Worm (Caenorhabditis elegans): ENCODE data around the gene rab-35.

rab-35 gene

DNA sequence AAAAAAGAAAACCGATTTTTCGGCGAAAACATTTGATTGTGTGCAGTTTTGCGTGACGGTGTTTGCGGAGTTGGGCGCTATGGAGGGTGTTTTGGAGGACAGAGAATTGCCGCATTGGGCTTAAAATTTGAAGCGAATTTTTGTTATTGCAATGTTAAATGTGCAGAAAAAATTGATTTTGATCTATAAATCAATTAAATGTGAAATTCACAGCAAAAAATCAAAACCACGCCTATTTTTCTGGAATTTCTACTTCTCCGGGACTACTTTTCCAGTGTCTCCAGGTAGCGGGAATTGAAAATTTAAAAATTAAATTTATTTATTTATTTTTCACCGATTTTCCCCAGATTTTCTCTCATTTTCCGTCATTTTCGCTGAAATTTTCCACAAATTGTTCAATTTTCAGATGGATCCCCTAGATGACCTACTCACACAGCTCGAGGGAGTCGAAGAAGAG, 5.8 kb upstream of the rab-35 start, which contains the start of gene mcm-10 (continued):
- TF ChIP-seq C16A3.4 (tag; optimal IDR thresholded peaks at IDR 0.05) (peak; percentile 65), ceh-82 (tag; optimal IDR thresholded peaks at IDR 0.05) (peak; percentile 34 to 43 (median 43)), hlh-17 (GFP tag; optimal IDR thresholded peaks at IDR 0.05; ENCODE audit: borderline replicate concordance) (no peak), ztf-4 (tag; optimal IDR thresholded peaks at IDR 0.05) (no peak), isw-1 (GFP tag; IDR thresholded peaks at IDR 0.05) (peak; percentile 80), nhr-84 (tag; optimal IDR thresholded peaks at IDR 0.05) (no peak), vab-15 (tag; optimal IDR thresholded peaks at IDR 0.05) (peak; percentile 79), ceh-90 (tag; optimal IDR thresholded peaks at IDR 0.05) (peak; percentile 72), nhr-20 (tag; optimal IDR thresholded peaks at IDR 0.05) (peak; percentile 87), F16B12.6 (tag; optimal IDR thresholded peaks at IDR 0.05) (peak; percentile 93), snpc-4 (tag; optimal IDR thresholded peaks at IDR 0.05) (peak; percentile 77), C04F5.9 (tag; optimal IDR thresholded peaks at IDR 0.05) (peak; percentile 87), mdl-1 (tag; optimal IDR thresholded peaks at IDR 0.05) (peak in 1 of 2 experiments; percentile 20), ceh-8 (GFP tag; optimal IDR thresholded peaks at IDR 0.05) (peak; percentile 62), sptf-1 (tag; optimal IDR thresholded peaks at IDR 0.05) (no peak), dsc-1 (tag; optimal IDR thresholded peaks at IDR 0.05) (peak; percentile 89), rnt-1 (tag; optimal IDR thresholded peaks at IDR 0.05) (no peak), nhr-77 (tag; optimal IDR thresholded peaks at IDR 0.05) (peak; percentile 72), unc-130 (tag; optimal IDR thresholded peaks at IDR 0.05) (peak; percentile 41), dpl-1 (GFP tag; optimal IDR thresholded peaks at IDR 0.05) (peak; percentile 87 to 90 (median 90)), pag-3 (tag; optimal IDR thresholded peaks at IDR 0.05; ENCODE audit: borderline replicate concordance, insufficient read depth) (no peak), sox-4 (tag; optimal IDR thresholded peaks at IDR 0.05) (peak; percentile 91), sup-37 (GFP tag; optimal IDR thresholded peaks at IDR 0.05) (peak; percentile 2), ets-5 (GFP tag; IDR thresholded peaks at IDR 0.05) (no peak), jun-1 (tag; optimal IDR thresholded peaks at IDR 0.05) (peak; percentile 55), hlh-4 (tag; optimal IDR thresholded peaks at IDR 0.05) (peak; percentile 53), tbx-2 (tag; optimal IDR thresholded peaks at IDR 0.05) (peak; percentile 91), aha-1 (tag; optimal IDR thresholded peaks at IDR 0.05) (no peak), egl-27 (tag; optimal IDR thresholded peaks at IDR 0.05) (no peak), nhr-19 (GFP tag; conservative IDR thresholded peaks at IDR 0.05) (peak; percentile 71), nhr-237 (tag; optimal IDR thresholded peaks at IDR 0.05) (peak; percentile 65), egl-13 (tag; optimal IDR thresholded peaks at IDR 0.05) (peak; percentile 86), ztf-11 (tag; optimal IDR thresholded peaks at IDR 0.05) (peak in 1 of 2 experiments; percentile 90), lin-39 (tag; optimal IDR thresholded peaks at IDR 0.05) (no peak), mep-1 (tag; optimal IDR thresholded peaks at IDR 0.05) (peak; percentile 72), efl-3 (GFP tag; optimal IDR thresholded peaks at IDR 0.05) (peak; percentile 33)

DNA sequence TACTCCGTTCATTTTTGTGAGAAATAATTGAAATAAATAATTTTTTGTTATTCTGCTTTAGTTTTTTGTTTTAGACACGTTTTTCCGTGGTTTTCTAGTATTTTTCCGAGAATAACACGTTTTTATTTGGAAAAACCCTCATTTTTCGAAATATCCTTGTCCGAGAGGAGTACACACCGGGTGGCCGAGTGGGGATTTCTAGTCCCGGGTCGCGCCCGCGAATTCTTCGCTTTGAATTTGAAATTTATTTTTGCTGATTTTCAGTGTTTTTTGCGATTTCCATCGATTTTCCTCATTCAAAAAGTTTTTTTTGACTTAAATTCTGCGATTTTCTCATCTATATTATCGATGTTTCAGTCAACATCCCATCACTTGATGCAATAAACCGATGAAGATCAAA, 20.8 kb downstream of the rab-35 start, which contains the start of the genes gly-9, mib-1 and smc-3:
TSS of gene gly-9 (minus strand) at position 27 of the 400 bp plus-strand sequence.
TSS of gene mib-1 (minus strand) at position 123 of the 400 bp plus-strand sequence.
TSS of gene smc-3 (plus strand) at position 351 of the 400 bp plus-strand sequence.
- TF ChIP-seq efl-1 (optimal IDR thresholded peaks at IDR 0.05) (peak; percentile 82 to 89), efl-1 (GFP tag; optimal IDR thresholded peaks at IDR 0.05 in 1 of 2) (peak; percentile 91 to 98), mdl-1 (tag; optimal IDR thresholded peaks at IDR 0.05) (peak in 1 of 2 experiments; percentile 51), nhr-84 (tag; optimal IDR thresholded peaks at IDR 0.05) (no peak), zip-4 (GFP tag; optimal IDR thresholded peaks at IDR 0.05) (no peak), nhr-237 (tag; optimal IDR thresholded peaks at IDR 0.05) (no peak), pag-3 (tag; optimal IDR thresholded peaks at IDR 0.05; ENCODE audit: borderline replicate concordance, insufficient read depth) (no peak), lin-39 (tag; optimal IDR thresholded peaks at IDR 0.05) (no peak), unc-62 (GFP tag; optimal IDR thresholded peaks at IDR 0.05) (no peak), lin-14 (GFP tag; optimal IDR thresholded peaks at IDR 0.05) (no peak), elt-3 (tag; optimal IDR thresholded peaks at IDR 0.05) (peak in 1 of 6 experiments; percentile 36), unc-86 (tag; optimal IDR thresholded peaks at IDR 0.05) (peak; percentile 73), mab-9 (GFP tag; IDR thresholded peaks at IDR 0.05) (peak; percentile 73), lin-15B (tag; optimal IDR thresholded peaks at IDR 0.05) (peak; percentile 70), grh-1 (GFP tag; IDR thresholded peaks at IDR 0.05) (no peak), dpl-1 (GFP tag; optimal IDR thresholded peaks at IDR 0.05) (peak; percentile 87 to 91 (median 88)), hpl-2 (GFP tag; optimal IDR thresholded peaks at IDR 0.05) (no peak), nhr-77 (tag; optimal IDR thresholded peaks at IDR 0.05) (peak; percentile 17), irx-1 (tag; optimal IDR thresholded peaks at IDR 0.05) (peak; percentile 90), C34B4.2 (tag; optimal IDR thresholded peaks at IDR 0.05) (no peak), mep-1 (tag; optimal IDR thresholded peaks at IDR 0.05) (peak; percentile 84), blmp-1 (tag; optimal IDR thresholded peaks at IDR 0.05) (peak; percentile 51), nhr-85 (tag) (peak; percentile 94), ces-1 (GFP tag; optimal IDR thresholded peaks at IDR 0.05) (no peak), dsc-1 (tag; optimal IDR thresholded peaks at IDR 0.05) (peak; percentile 89)
